Worm (Caenorhabditis elegans) whole organism, L4/young adult: Measurements from ENCODE around the gene memo-1.

ENCODE experiments used
- W03F9.2 ChIP-seq: fragments of 150-350 bp; optimal IDR thresholded peaks from 2 replicates; lab custom pipeline; 2014; ENCODE audit warnings: missing biosample characterization, missing genetic modification characterization
- dao-5 ChIP-seq: sonication (generic microtip); optimal IDR thresholded peaks from 2 replicates; lab custom pipeline; 2016; ENCODE audit warnings: missing genotype, missing genetic modification characterization, moderate library complexity, missing compliant biosample characterization
- him-1 ChIP-seq: sonication (generic microtip); optimal IDR thresholded peaks from 2 replicates; lab custom pipeline; 2016; ENCODE audit warnings: missing genotype, missing genetic modification reagents, missing genetic modification characterization, missing compliant biosample characterization

DNA sequence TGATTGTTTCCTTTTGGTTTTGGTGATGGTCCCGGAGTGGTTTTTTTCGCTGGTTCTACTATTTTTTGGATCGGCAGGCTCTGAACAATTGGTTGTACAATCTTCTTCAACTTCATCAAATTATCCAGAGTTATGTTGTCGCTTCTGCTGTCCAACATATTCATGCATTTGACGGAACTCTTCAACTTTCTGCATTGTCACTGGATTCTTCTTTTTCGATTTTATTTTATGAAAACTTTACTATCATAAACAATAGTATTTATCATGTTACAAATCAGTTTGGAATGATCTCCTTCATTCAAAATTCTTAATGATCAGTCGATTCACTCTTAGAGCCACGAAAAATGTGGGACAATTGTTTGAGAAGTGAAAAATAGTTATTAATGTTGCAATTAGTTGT is 5.1 kb upstream of the memo-1 start:
- no peak for TF ChIP-seq him-1 (tag; lab: Kevin White, UChicago)
- TF ChIP-seq W03F9.2 (tag; lab: Kevin White, UChicago) = no peak
- no peak for TF ChIP-seq dao-5 (tag; lab: Kevin White, UChicago)
